Fruit fly (Drosophila melanogaster) S2 (cell line): Measurements from ENCODE around the gene Ost48.
A peak's percentile ranks its signal among the peaks of the same experiment; 100 is the strongest.

Experiments
- CG8478 ChIP-seq: fragments of >200 bp; optimal IDR thresholded peaks from 2 replicates; lab custom pipeline; 2018
- CTCF ChIP-seq, 2 experiments: fragments of >200 bp; optimal IDR thresholded peaks; 2 replicates each; lab custom pipeline; 2018

The Ost48 gene

DNA sequence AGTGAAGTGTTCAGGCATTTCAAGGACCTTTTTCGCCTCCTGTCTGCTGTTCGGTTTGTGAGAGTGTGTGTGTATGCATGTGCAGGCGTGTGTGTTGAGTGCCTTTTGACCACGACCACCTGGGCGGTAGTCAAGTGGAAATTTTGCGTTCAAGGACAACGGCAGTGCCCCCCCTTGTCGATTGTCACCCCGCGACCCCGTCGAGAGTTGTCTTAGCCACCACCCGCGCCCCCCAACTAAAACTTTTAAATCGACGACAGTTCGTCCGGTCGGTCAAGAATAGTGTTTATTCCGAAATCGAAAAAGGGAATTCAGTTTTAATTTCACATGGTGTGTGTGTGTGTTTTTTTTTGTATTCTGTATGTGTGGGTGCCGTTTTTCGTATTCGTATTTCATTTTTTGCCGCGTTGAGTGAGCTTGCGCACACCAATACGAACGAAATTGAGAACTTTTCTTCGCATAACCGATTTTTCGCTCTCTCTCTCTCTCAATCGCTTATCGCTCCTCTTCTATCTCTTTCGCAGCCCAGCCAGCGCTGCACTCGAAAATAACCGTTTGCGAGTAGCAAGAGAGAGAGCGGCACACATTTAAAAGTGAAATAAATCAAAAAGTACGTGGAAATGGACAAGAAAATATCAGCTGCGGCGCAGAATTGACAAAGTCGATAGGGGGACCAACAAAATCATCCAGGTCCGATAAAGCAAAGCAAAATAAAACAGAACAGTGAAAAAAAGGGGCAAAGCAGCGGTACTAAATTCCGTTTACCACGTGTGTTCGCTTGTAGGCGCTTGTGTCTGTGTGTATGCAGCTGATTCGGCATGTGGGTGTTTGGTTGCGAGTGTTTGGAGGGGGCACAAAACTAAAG lies 5.6 kb upstream of the Ost48 start:
- TF ChIP-seq CG8478 = no peak
- no peak for TF ChIP-seq CTCF (optimal IDR thresholded peaks at IDR 0.05; lab: Kevin White, UChicago)

DNA sequence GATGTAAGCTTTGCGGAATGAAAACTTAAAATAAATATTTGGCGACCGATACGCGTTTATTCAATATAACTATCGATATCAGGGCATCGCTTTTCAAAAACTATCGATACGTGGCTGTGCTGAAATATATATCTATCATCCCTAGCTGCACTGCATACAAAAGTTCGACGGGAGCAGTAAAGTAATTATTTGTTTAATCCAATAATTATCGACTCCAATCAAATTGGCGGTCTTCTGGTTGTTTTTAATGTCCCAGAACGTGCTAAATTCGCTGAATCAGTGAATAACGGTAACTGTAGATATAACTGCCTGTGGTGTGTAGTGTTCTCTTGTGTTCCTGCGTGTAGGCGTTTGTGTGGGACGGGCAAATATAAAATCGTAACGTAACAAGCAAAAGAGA lies 4.8 kb upstream of the Ost48 start, which contains the start of gene mei-P26:
mei-P26 (plus strand) TSS at position 146 of the 400 bp plus-strand sequence.
- no peak for TF ChIP-seq CTCF (optimal IDR thresholded peaks at IDR 0.05; lab: Kevin White, UChicago)
- no peak for TF ChIP-seq CG8478

DNA sequence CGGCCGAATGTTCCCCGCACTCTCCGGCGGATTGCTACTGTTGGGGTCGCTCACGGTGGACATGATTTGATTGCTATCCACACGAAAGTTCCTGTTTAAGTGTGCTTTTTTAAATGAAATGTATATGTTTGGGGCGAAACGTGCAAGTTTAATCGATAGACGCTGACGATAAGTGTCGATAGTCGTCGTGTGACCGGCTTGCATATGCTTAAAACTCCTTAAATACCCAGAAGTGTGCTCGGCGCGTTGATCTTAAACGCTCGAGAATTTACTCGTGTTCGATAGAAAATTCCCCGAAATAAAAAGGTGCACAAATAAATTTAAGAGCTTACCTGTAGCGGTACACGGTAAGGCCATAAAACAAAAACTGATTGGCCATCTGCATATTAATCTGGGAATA lies 3.6 kb upstream of the Ost48 start, which contains the start of the genes Zpr1 and CG44532:
Zpr1 (minus strand) TSS at position 179 of the 400 bp plus-strand sequence.
CG44532 (plus strand) TSS at position 181 of the 400 bp plus-strand sequence.
- TF ChIP-seq CTCF (optimal IDR thresholded peaks at IDR 0.05; lab: Kevin White, UChicago) (no peak), CG8478 (no peak)

DNA sequence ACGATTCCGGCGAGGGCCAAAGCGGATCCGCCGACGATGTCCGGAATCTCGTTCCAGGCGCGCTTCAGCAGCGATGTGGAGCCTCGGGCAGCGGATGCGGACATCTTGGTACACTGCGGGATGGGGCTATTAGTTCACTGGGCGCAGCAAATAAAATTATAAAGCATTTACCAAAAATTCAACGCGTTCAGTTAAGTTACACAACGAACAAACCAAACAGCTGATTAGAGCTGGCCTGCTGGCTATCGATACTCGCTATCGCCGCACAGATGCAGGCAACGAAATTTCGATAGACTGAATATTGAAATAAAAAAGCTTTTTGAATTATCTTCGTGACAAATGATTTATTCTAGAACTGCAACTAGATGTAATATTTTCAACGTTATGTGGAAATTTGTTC lies 1.4 kb upstream of the Ost48 start, which contains the start of gene NdufA3:
NdufA3 (minus strand) TSS at position 317 of the 400 bp plus-strand sequence.
- TF ChIP-seq CG8478 = no peak
- TF ChIP-seq CTCF (optimal IDR thresholded peaks at IDR 0.05; lab: Kevin White, UChicago) = no peak

DNA sequence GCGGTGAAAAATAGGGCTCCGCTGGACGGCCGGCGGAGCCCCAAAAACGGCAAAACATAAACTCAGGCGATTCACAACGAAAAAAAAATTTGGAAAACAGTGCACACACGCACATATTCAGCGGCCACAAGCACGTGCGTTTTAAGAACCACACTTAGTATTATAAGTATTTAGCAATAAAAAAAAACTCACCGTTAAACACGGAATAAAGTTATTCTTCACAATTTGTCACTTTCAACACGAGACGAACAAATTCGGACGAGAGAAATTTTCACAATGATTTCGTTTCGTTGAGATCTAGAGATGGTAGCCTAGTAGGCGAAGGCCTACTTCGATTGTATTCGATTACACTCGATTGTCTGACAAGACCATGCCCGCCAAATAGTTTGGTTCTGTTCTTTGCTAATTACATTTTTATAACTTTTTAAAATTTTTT lies 1.9 kb downstream of the Ost48 start, which contains the start of gene His3.3B:
His3.3B (minus strand) TSS at position 282 of the 436 bp plus-strand sequence.
- TF ChIP-seq CG8478 (no peak), CTCF (optimal IDR thresholded peaks at IDR 0.05; lab: Kevin White, UChicago) (peak in 1 of 2 experiments; percentile 32)

DNA sequence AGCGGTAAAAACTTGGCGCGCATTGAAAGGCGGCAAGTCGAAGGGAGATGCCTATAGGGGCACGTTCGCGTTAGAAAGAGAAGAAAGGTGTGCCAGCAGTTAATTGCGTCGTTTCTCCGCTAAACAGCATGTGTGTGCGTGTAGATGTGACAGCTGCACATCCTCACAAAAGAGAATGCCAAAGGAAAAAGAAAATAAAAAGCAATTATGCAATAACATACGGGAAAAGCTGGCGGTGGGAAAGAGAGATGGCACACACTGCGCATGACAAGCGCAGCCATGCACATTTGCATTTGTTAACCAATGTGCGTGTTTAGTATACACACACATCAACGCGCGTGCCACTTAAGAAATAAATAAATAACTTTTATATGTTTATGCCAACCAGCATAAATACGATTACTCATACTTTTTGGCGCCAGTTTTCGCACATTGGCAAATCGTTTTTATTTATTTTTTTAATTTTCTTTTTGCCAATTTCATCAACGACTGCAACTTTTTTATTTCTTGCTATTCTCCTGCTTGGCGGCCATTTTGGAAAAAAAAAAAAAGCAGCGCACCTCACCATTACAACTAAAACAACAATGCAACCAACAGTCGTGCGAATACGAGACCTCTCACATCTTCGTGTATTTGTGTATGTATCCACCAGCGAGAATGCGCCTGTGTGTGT lies 2.5 kb downstream of the Ost48 start:
- TF ChIP-seq CG8478 (no peak), CTCF (optimal IDR thresholded peaks at IDR 0.05; lab: Kevin White, UChicago) (peak in 1 of 2 experiments; percentile 16)

DNA sequence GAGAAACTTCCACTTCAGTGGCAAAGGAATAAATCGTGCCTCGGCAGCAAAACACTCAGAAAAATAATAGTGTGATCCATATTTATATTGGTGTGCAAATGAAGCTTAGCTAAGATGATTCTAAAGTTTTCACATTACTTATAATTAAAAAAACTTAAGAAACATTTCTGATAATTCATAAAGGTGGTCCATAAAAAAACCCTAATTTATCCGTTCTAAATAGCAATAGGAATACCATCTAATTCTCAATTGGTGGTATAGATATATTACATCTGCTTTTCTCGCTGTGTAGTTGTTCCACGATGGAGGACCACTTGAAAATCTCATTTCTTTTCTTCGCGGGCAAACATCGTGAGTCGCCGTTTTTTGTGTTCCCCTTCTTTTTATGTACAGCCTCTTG lies 3.2 kb downstream of the Ost48 start:
- TF ChIP-seq CTCF (optimal IDR thresholded peaks at IDR 0.05; lab: Kevin White, UChicago) (no peak), CG8478 (no peak)

DNA sequence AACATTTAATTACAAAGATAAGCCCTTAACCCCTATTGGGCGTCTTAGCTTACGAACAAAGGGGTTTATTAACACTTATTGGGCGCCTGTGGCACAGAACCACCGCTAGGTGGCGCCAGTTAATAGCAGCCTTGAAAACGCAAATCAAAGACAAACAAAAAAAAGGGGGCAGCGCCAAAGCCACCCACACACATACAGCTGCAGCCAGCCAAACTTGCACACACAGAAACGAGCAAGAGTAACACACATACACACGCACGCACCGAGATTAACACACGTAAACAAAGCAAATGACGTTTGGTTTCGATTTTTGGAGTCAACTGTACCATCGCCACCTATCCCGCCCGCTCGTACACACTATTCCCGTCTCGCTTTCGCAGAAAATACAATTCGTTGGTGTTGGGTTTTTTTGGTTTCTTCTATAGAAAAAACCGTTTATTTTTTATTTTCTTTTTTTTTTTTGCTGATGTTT lies 6.2 kb downstream of the Ost48 start:
- TF ChIP-seq CTCF (optimal IDR thresholded peaks at IDR 0.05; lab: Kevin White, UChicago) (peak; percentile 85 to 89), CG8478 (no peak)

DNA sequence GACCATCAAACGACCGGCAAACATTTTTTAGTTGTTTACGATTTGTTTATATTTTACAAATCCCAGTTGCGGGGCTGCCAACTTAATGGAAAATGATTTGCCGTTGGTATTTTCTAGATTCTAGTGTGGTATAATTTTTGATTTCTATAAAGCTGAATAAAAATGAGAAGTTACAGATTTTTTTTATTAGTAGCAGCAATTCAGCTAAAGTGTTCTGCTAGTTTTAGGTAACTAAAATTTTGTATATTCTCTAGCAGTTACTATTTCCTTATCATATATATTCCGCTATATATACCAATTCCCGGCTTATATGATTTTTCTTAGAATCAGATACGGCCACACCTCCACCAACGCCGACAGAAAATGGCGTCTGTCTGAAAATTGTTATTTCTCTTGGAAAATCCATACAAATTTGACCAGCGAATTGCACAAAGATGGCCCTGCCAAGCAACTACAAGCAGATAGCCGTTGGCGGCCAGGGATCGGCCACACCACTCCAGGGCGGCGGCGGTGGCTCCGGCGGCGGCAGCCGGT lies 9.3 kb downstream of the Ost48 start, which contains the start of the genes fh and Bap111:
fh (minus strand) TSS at position 83 of the 534 bp plus-strand sequence.
Bap111 (plus strand) TSS at position 321 of the 534 bp plus-strand sequence.
- TF ChIP-seq CG8478 (no peak), CTCF (optimal IDR thresholded peaks at IDR 0.05; lab: Kevin White, UChicago) (no peak)

DNA sequence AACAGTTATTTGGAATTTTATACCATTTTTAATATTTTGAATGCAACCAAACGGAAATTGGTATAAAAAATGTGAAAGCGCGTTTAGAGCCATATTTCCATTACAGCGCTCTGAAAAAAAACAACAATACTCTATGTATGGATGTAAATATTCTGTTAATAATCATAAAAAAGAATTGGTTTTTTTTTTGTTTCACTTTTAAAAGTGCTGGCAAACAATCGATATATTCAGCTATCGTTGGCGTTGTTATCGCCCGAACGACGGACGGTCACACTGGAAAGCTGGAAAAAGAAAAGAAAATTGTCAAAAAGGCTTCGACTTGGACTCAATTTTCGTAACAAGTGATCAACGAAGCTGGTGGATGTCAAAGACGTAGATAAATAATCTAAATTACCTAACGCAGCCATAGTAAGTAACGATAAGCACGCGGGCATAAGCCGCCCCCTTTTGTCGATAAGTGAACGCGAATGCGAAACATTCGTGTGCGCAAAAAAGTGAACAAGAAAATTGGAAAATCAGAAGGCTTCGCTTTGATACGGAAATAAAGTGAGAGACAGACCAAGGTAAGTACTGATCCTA lies 16.0 kb downstream of the Ost48 start, which contains the start of gene CG7065:
CG7065 (plus strand) TSS at position 270 of the 579 bp plus-strand sequence.
- TF ChIP-seq CTCF (optimal IDR thresholded peaks at IDR 0.05; lab: Kevin White, UChicago) (no peak), CG8478 (no peak)

DNA sequence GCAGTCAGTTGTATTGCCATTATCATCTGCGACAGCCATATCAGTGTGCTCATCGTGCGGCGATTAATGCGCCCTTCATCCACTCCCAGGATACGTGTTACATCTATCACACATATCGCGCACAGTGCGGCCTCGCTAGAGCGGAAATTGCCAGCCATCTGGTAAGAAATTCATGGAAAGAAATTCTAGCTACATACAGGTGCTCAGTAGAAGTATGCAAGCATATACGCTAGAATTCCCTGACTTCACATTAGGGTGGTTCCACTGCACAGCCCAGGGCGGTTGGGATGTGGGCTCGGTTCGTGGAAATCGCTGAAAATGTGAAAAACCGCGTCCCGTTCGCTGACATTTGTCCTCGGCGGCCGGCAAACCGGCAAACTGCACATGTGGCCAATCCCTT lies 17.1 kb downstream of the Ost48 start:
- TF ChIP-seq CTCF (optimal IDR thresholded peaks at IDR 0.05; lab: Kevin White, UChicago) = no peak
- TF ChIP-seq CG8478 = no peak

DNA sequence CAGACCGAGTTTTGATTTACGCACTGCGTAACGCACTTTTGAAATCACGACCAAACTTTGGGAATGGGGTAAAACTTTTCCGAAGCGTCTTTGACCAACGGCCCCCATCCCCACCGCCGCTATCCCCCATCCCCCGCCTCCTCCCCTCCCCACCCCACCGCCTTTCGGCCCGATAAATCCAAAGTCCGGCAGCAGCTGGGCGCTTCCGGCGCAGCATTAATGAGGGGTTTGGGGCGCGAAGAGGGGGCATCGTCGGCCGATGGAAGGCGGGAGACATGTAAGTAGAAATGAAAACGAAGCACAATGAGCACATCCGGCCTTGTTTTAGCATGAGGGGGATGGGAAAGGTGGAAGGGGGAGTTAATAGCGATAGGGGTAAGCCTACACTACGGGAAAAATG lies 19.2 kb downstream of the Ost48 start:
- TF ChIP-seq CG8478 = no peak
- no peak for TF ChIP-seq CTCF (optimal IDR thresholded peaks at IDR 0.05; lab: Kevin White, UChicago)

DNA sequence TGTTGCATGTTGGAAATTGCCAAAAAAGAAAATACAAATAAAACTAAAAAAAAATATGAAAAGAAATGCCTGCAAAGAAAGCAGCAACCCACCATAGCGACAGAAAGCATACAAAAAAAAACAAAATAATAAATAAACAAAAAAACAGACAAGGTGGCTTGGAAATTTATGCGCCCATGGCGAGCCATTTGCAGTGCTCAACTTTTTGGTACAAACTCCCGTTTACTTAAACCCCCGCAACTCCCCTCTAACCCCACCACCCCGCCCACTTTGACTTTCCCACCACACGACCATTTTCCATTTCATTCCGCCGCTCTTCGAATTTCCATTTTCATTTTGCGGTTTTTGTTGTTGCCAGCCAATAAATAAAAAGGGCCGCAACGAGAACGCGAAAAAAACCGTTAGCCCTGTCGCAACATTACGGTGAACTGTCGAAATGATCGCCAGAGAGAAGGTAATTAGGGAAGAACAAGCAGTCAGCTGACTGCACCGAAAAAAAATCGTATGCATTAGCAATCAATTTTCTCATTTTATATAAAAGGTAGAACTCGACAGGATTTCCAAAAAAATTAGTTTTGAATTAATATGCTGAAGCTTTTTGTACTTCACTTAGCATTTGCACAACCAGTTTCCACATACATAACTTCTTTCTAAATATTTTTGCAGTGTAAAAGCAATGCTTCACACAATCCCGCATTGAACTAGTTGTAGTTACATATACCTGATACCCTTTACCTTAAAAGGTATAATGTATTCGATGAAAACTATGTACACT lies 21.4 kb downstream of the Ost48 start:
- TF ChIP-seq CTCF (optimal IDR thresholded peaks at IDR 0.05; lab: Kevin White, UChicago) = no peak
- no peak for TF ChIP-seq CG8478

DNA sequence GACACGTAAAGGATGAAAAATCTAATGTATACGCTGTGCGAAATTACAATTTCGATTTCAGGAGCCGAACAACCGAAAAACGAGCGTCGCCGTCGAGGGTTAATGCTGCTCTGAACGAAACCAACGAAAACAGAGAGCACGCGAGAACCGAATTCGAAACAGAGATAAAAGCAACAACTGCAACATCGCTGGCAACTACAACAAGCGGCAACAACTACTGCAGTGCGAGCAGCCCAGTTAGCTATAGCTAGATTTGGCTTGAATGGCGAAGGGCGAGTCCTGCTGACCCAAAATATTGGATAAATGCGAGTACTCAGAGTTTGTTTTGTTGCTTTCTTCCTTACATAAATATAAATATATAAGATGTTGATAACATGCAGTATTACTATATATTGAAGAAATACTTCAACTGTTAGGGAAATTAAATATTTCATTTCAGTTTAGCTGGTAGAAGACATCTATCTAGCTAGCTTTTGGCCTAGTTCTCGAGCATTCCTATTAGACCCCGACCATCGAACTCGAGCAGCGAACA lies 23.3 kb downstream of the Ost48 start, which contains the start of gene fend:
fend (minus strand) TSS at position 178 of the 532 bp plus-strand sequence.
- TF ChIP-seq CG8478 (no peak), CTCF (optimal IDR thresholded peaks at IDR 0.05; lab: Kevin White, UChicago) (no peak)
